Fruit fly (Drosophila melanogaster) whole organism, embryonic: ENCODE data around the gene IRSp53.

Experiments used
- CG9932 ChIP-seq: fragments of 200-800 bp; sonication (Bioruptor generic); IDR thresholded peaks from 2 replicates; pipeline ENCODE4 v1.3.6; 2022; ENCODE audit warnings: missing biosample characterization, missing genetic modification characterization
- Hsf ChIP-seq: fragments of 200-800 bp; sonication (Bioruptor generic); optimal IDR thresholded peaks from 3 replicates; lab custom pipeline; 2016; ENCODE audit warnings: missing biosample characterization, missing genetic modification characterization
- cato ChIP-seq: fragments of 200-800 bp; sonication (Bioruptor generic); optimal IDR thresholded peaks from 2 replicates; lab custom pipeline; 2016; ENCODE audit warnings: missing biosample characterization, missing genetic modification characterization, borderline replicate concordance
- ssp ChIP-seq: fragments of 200-800 bp; sonication (Bioruptor generic); IDR thresholded peaks from 2 replicates; pipeline ENCODE4 v1.3.6; 2022; ENCODE audit warnings: missing biosample characterization, missing genetic modification characterization

- TF ChIP-seq cato (GFP tag; lab: Kevin White, UChicago) (no peak), Hsf (GFP tag; lab: Kevin White, UChicago) (no peak), CG9932 (peak; percentile 59), ssp (no peak)
Observed at dm6 chr3L:11119396-11119900, 16.4 kb upstream of the IRSp53 start.
